Fruit fly (Drosophila melanogaster) whole organism, embryonic: ENCODE results near the gene CG14511.

Source experiments
- Aef1 ChIP-seq: fragments of 200-800 bp; sonication (Bioruptor generic); IDR thresholded peaks from 3 replicates; pipeline ENCODE4 v1.3.6; 2022; ENCODE audit warnings: missing biosample characterization, missing genetic modification characterization
- CG11456 ChIP-seq: fragments of 200-800 bp; sonication (Bioruptor generic); IDR thresholded peaks from 3 replicates; pipeline ENCODE4 v1.3.6; 2022; ENCODE audit warnings: missing biosample characterization, missing genetic modification characterization
- CG12769 ChIP-seq: fragments of 200-800 bp; sonication (Bioruptor generic); optimal IDR thresholded peaks from 2 replicates; lab custom pipeline; 2019; ENCODE audit warnings: missing biosample characterization, mild to moderate bottlenecking, missing genetic modification characterization, moderate library complexity
- CG12942 ChIP-seq: fragments of 200-800 bp; sonication (Bioruptor generic); optimal IDR thresholded peaks from 3 replicates; lab custom pipeline; 2016; ENCODE audit warnings: missing biosample characterization, missing genetic modification characterization
- CG14860 ChIP-seq: fragments of 200-800 bp; sonication (Bioruptor generic); IDR thresholded peaks from 3 replicates; pipeline ENCODE4 v1.3.6; 2022; ENCODE audit warnings: missing biosample characterization, missing genetic modification characterization; ENCODE audit not compliant: partially characterized antibody
- CG1529 ChIP-seq: fragments of 200-800 bp; sonication (Bioruptor generic); optimal IDR thresholded peaks from 3 replicates; lab custom pipeline; 2018; ENCODE audit warnings: missing biosample characterization, missing genetic modification characterization
- CG18764 ChIP-seq: fragments of 200-800 bp; sonication (Bioruptor generic); optimal IDR thresholded peaks from 3 replicates; lab custom pipeline; 2016; ENCODE audit warnings: missing biosample characterization, missing genetic modification characterization
- CG2199 ChIP-seq: fragments of 200-800 bp; sonication (Bioruptor generic); IDR thresholded peaks from 3 replicates; pipeline ENCODE4 v1.3.6; 2022; ENCODE audit warnings: missing biosample characterization, missing genetic modification characterization
- CG32767 ChIP-seq: fragments of 200-800 bp; sonication (Bioruptor generic); IDR thresholded peaks from 2 replicates; pipeline ENCODE4 v1.3.6; 2022; ENCODE audit warnings: missing biosample characterization, missing genetic modification characterization
- CG34376 ChIP-seq: fragments of 200-800 bp; sonication (Bioruptor generic); optimal IDR thresholded peaks from 2 replicates; lab custom pipeline; 2018; ENCODE audit warnings: missing biosample characterization, mild to moderate bottlenecking, missing genetic modification characterization
- CG3995 ChIP-seq: fragments of 200-800 bp; sonication (Bioruptor generic); optimal IDR thresholded peaks from 3 replicates; lab custom pipeline; 2016; ENCODE audit warnings: missing biosample characterization, missing genetic modification characterization
- CG4360 ChIP-seq: fragments of 200-800 bp; sonication (Bioruptor generic); IDR thresholded peaks from 2 replicates; pipeline ENCODE4 v1.3.6; 2022; ENCODE audit warnings: missing biosample characterization, missing genetic modification characterization
- CG6654 ChIP-seq: fragments of 200-800 bp; sonication (Bioruptor generic); optimal IDR thresholded peaks from 2 replicates; lab custom pipeline; 2017; ENCODE audit warnings: missing biosample characterization, mild to moderate bottlenecking, missing genetic modification characterization
- CG6791 ChIP-seq: fragments of 200-800 bp; sonication (Bioruptor generic); IDR thresholded peaks from 3 replicates; pipeline ENCODE4 v1.3.6; 2022; ENCODE audit warnings: missing biosample characterization, missing genetic modification characterization; ENCODE audit not compliant: partially characterized antibody
- CG7271 ChIP-seq: fragments of 200-800 bp; sonication (Bioruptor generic); optimal IDR thresholded peaks from 2 replicates; lab custom pipeline; 2018; ENCODE audit warnings: missing biosample characterization, mild to moderate bottlenecking, missing genetic modification characterization, moderate library complexity
- CG9727 ChIP-seq: fragments of 200-800 bp; sonication (Bioruptor generic); optimal IDR thresholded peaks from 3 replicates; lab custom pipeline; 2017; ENCODE audit warnings: missing biosample characterization, mild to moderate bottlenecking, missing genetic modification characterization
- Dad ChIP-seq: fragments of 200-800 bp; sonication (Bioruptor generic); optimal IDR thresholded peaks from 3 replicates; lab custom pipeline; 2016; ENCODE audit warnings: missing biosample characterization, missing genetic modification characterization
- Doc2 ChIP-seq: fragments of 200-800 bp; sonication (Bioruptor generic); IDR thresholded peaks from 2 replicates; pipeline ENCODE4 v1.3.6; 2022; ENCODE audit warnings: missing biosample characterization, missing genetic modification characterization
- Dp ChIP-seq: fragments of 200-800 bp; sonication (Bioruptor generic); optimal IDR thresholded peaks from 2 replicates; lab custom pipeline; 2018; ENCODE audit warnings: missing biosample characterization, mild to moderate bottlenecking, missing genetic modification characterization, moderate library complexity
- HLH4C ChIP-seq: fragments of 200-800 bp; sonication (Bioruptor generic); IDR thresholded peaks from 3 replicates; pipeline ENCODE4 v1.3.6; 2022; ENCODE audit warnings: missing biosample characterization, missing genetic modification characterization; ENCODE audit not compliant: partially characterized antibody
- Hand ChIP-seq: fragments of 200-800 bp; sonication (Bioruptor generic); optimal IDR thresholded peaks from 2 replicates; lab custom pipeline; 2017; ENCODE audit warnings: mild to moderate bottlenecking, missing biosample characterization, missing genetic modification reagents, missing genetic modification characterization
- HmgD ChIP-seq: fragments of 200-800 bp; sonication (Bioruptor generic); optimal IDR thresholded peaks from 3 replicates; lab custom pipeline; 2016; ENCODE audit warnings: missing biosample characterization, missing genetic modification characterization
- MESR4 ChIP-seq: fragments of 200-800 bp; sonication (Bioruptor generic); optimal IDR thresholded peaks from 2 replicates; lab custom pipeline; 2018; ENCODE audit warnings: missing biosample characterization, mild to moderate bottlenecking, missing genetic modification characterization, moderate library complexity
- Mes4 ChIP-seq: fragments of 200-800 bp; sonication (Bioruptor generic); optimal IDR thresholded peaks from 2 replicates; lab custom pipeline; 2016; ENCODE audit warnings: missing biosample characterization, missing genetic modification characterization
- Optix ChIP-seq: fragments of 200-800 bp; sonication (Bioruptor generic); IDR thresholded peaks from 3 replicates; pipeline ENCODE4 v1.3.6; 2022; ENCODE audit warnings: missing biosample characterization, missing genetic modification characterization
- ac ChIP-seq: fragments of 200-800 bp; sonication (Bioruptor generic); optimal IDR thresholded peaks from 3 replicates; lab custom pipeline; 2017; ENCODE audit warnings: missing biosample characterization, mild to moderate bottlenecking, missing genetic modification characterization
- ara ChIP-seq: fragments of 200-800 bp; sonication (Bioruptor generic); IDR thresholded peaks from 2 replicates; pipeline ENCODE4 v1.3.6; 2022; ENCODE audit warnings: missing biosample characterization, missing genetic modification characterization
- bab2 ChIP-seq: fragments of 200-800 bp; sonication (Bioruptor generic); optimal IDR thresholded peaks from 2 replicates; lab custom pipeline; 2016; ENCODE audit warnings: missing biosample characterization, missing genetic modification characterization
- bcd ChIP-seq: fragments of 200-800 bp; sonication (Bioruptor generic); optimal IDR thresholded peaks from 2 replicates; lab custom pipeline; 2017; ENCODE audit warnings: missing biosample characterization, mild to moderate bottlenecking, missing genetic modification characterization
- chif ChIP-seq, 2 experiments: fragments of 200-800 bp; sonication (Bioruptor generic); optimal IDR thresholded peaks; 3 replicates each; lab custom pipeline; 2016; ENCODE audit warnings: missing biosample characterization in 2 of 2, missing genetic modification characterization in 2 of 2
- corto ChIP-seq: fragments of 200-800 bp; sonication (Bioruptor generic); optimal IDR thresholded peaks from 2 replicates; lab custom pipeline; 2016; ENCODE audit warnings: missing biosample characterization, mild to moderate bottlenecking, missing genetic modification characterization, moderate library complexity
- dati ChIP-seq: fragments of 200-800 bp; sonication (Bioruptor generic); IDR thresholded peaks from 2 replicates; pipeline ENCODE4 v1.3.6; 2022; ENCODE audit warnings: missing biosample characterization, missing genetic modification characterization
- dimm ChIP-seq: fragments of 200-800 bp; sonication (Bioruptor generic); IDR thresholded peaks from 2 replicates; pipeline ENCODE4 v1.3.6; 2022; ENCODE audit warnings: missing biosample characterization, missing genetic modification characterization
- dysf ChIP-seq: fragments of 200-800 bp; sonication (Bioruptor generic); IDR thresholded peaks from 3 replicates; pipeline ENCODE4 v1.3.6; 2022; ENCODE audit warnings: missing biosample characterization, missing genetic modification characterization
- emc ChIP-seq: fragments of 200-800 bp; sonication (Bioruptor generic); optimal IDR thresholded peaks from 2 replicates; lab custom pipeline; 2016; ENCODE audit warnings: missing biosample characterization, missing genetic modification characterization
- ems ChIP-seq: fragments of 200-800 bp; sonication (Bioruptor generic); optimal IDR thresholded peaks from 3 replicates; lab custom pipeline; 2016; ENCODE audit warnings: missing biosample characterization, missing genetic modification characterization
- gro ChIP-seq: fragments of 200-800 bp; sonication (Bioruptor generic); optimal IDR thresholded peaks from 2 replicates; lab custom pipeline; 2016; ENCODE audit warnings: missing biosample characterization, missing genetic modification characterization
- kah ChIP-seq: fragments of 200-800 bp; sonication (Bioruptor generic); optimal IDR thresholded peaks from 2 replicates; lab custom pipeline; 2018; ENCODE audit warnings: missing biosample characterization, mild to moderate bottlenecking, missing genetic modification characterization
- lbe ChIP-seq: fragments of 200-800 bp; sonication (Bioruptor generic); optimal IDR thresholded peaks from 2 replicates; lab custom pipeline; 2016; ENCODE audit warnings: missing biosample characterization, mild to moderate bottlenecking, missing genetic modification characterization
- oc ChIP-seq: fragments of 200-800 bp; sonication (Bioruptor generic); optimal IDR thresholded peaks from 2 replicates; lab custom pipeline; 2018; ENCODE audit warnings: missing biosample characterization, mild to moderate bottlenecking, missing genetic modification characterization, moderate library complexity
- onecut ChIP-seq: fragments of 200-800 bp; sonication (Bioruptor generic); IDR thresholded peaks from 2 replicates; pipeline ENCODE4 v1.3.6; 2022; ENCODE audit warnings: missing biosample characterization, missing genetic modification characterization
- pho ChIP-seq: fragments of 200-800 bp; sonication (Bioruptor generic); optimal IDR thresholded peaks from 2 replicates; lab custom pipeline; 2016; ENCODE audit warnings: missing biosample characterization, missing genetic modification characterization
- repo ChIP-seq: fragments of 200-800 bp; sonication (Bioruptor generic); optimal IDR thresholded peaks from 2 replicates; lab custom pipeline; 2016; ENCODE audit warnings: missing biosample characterization, missing genetic modification characterization
- sens-2 ChIP-seq: fragments of 200-800 bp; sonication (Bioruptor generic); IDR thresholded peaks from 2 replicates; pipeline ENCODE4 v1.3.6; 2022; ENCODE audit warnings: missing biosample characterization, missing genetic modification characterization
- tap ChIP-seq: fragments of 200-800 bp; optimal IDR thresholded peaks from 3 replicates; lab custom pipeline; 2019; ENCODE audit warnings: missing biosample characterization, mild to moderate bottlenecking, missing genetic modification characterization, moderate library complexity
- toy ChIP-seq: fragments of 200-800 bp; sonication (Bioruptor generic); IDR thresholded peaks from 2 replicates; pipeline ENCODE4 v1.3.6; 2022; ENCODE audit warnings: missing biosample characterization, missing genetic modification characterization
- tup ChIP-seq: fragments of 200-800 bp; sonication (Bioruptor generic); optimal IDR thresholded peaks from 2 replicates; lab custom pipeline; 2016; ENCODE audit warnings: missing biosample characterization, mild to moderate bottlenecking, missing genetic modification characterization, moderate library complexity
- vvl ChIP-seq: fragments of 200-800 bp; sonication (Bioruptor generic); IDR thresholded peaks from 2 replicates; pipeline ENCODE4 v1.3.6; 2022; ENCODE audit warnings: missing biosample characterization, missing genetic modification characterization
- wdn ChIP-seq: fragments of 200-800 bp; sonication (Bioruptor generic); IDR thresholded peaks from 2 replicates; pipeline ENCODE4 v1.3.6; 2022; ENCODE audit warnings: missing biosample characterization, missing genetic modification characterization
- wek ChIP-seq: fragments of 200-800 bp; sonication (Bioruptor generic); optimal IDR thresholded peaks from 3 replicates; lab custom pipeline; 2018; ENCODE audit warnings: missing biosample characterization, mild to moderate bottlenecking, missing genetic modification characterization, moderate library complexity

CG14511 gene

dm6 chr3R:29112398-29113150, 34.1 kb downstream of the CG14511 start, which contains the start of the genes alpha-Man-Ib and Pdhb (continued):
- TF ChIP-seq CG12942 (GFP tag; lab: Kevin White, UChicago) (peak; percentile 83), kah (GFP tag; lab: Kevin White, UChicago) (no peak), oc (tag; lab: Kevin White, UChicago) (no peak), CG1529 (no peak), HLH4C (GFP tag; lab: Robert Waterston, UW) (no peak), CG3995 (peak; percentile 97), CG4360 (GFP tag; lab: Robert Waterston, UW) (no peak), wdn (GFP tag; lab: Robert Waterston, UW) (0 out of 2 replicates have a peak, but pooled peaks have one; percentile 38), CG11456 (peak; percentile 90), lbe (GFP tag; lab: Kevin White, UChicago) (peak; percentile 72), bcd (GFP tag; lab: Kevin White, UChicago) (no peak), pho (GFP tag; lab: Kevin White, UChicago) (peak; percentile 58), CG14860 (no peak), dimm (GFP tag; lab: Robert Waterston, UW) (no peak), bab2 (peak; percentile 49), CG2199 (no peak), CG12769 (tag; lab: Kevin White, UChicago) (no peak), CG32767 (GFP tag; lab: Robert Waterston, UW) (peak; percentile 73; the same call in 1 of the 2 replicates), MESR4 (GFP tag; lab: Kevin White, UChicago) (peak; percentile 4), Dp (GFP tag; lab: Kevin White, UChicago) (peak; percentile 31), Optix (peak; percentile 56; the same call in 2 of the 3 replicates), onecut (GFP tag; lab: Robert Waterston, UW) (peak; percentile 97), CG9727 (peak; percentile 81), CG34376 (GFP tag; lab: Kevin White, UChicago) (no peak), dysf (GFP tag; lab: Robert Waterston, UW) (peak; percentile 81), gro (GFP tag; lab: Kevin White, UChicago) (no peak), ara (GFP tag; lab: Robert Waterston, UW) (no peak), tup (GFP tag; lab: Kevin White, UChicago) (peak; percentile 59), Mes4 (no peak), corto (no peak), vvl (peak; percentile 87), dati (GFP tag; lab: Robert Waterston, UW) (no peak), chif (GFP tag; optimal IDR thresholded peaks at IDR 0.05; lab: Kevin White, UChicago) (peak; percentile 41 to 49), Aef1 (GFP tag; lab: Robert Waterston, UW) (peak; percentile 82), repo (no peak), HmgD (peak; percentile 49), toy (GFP tag; lab: Robert Waterston, UW) (no peak), CG7271 (peak; percentile 1), CG18764 (GFP tag; lab: Kevin White, UChicago) (peak; percentile 63), wek (GFP tag; lab: Kevin White, UChicago) (no peak), Dad (peak; percentile 25), CG6791 (GFP tag; lab: Robert Waterston, UW) (no peak), CG6654 (GFP tag; lab: Kevin White, UChicago) (peak; percentile 5), Doc2 (no peak), ac (GFP tag; lab: Kevin White, UChicago) (no peak), emc (GFP tag; lab: Kevin White, UChicago) (no peak), sens-2 (GFP tag; lab: Robert Waterston, UW) (peak; percentile 57; the same call in 1 of the 2 replicates), tap (tag; lab: Kevin White, UChicago) (no peak), Hand (no peak), ems (peak; percentile 42)
